Fruit fly (Drosophila melanogaster) whole organism, prepupa: ENCODE data around the gene Dpy-30L1.

Source experiments
- CG16779 ChIP-seq: fragments of 200-800 bp; sonication (Bioruptor generic); optimal IDR thresholded peaks from 3 replicates; lab custom pipeline; 2017; ENCODE audit warnings: missing biosample characterization, mild to moderate bottlenecking, missing genetic modification characterization
- CG8319 ChIP-seq: fragments of 200-800 bp; sonication (Bioruptor generic); optimal IDR thresholded peaks from 3 replicates; lab custom pipeline; 2016; ENCODE audit warnings: missing biosample characterization, missing genetic modification characterization
- net ChIP-seq: fragments of 200-800 bp; sonication (Bioruptor generic); optimal IDR thresholded peaks from 3 replicates; lab custom pipeline; 2016; ENCODE audit warnings: missing biosample characterization, missing genetic modification characterization

DNA sequence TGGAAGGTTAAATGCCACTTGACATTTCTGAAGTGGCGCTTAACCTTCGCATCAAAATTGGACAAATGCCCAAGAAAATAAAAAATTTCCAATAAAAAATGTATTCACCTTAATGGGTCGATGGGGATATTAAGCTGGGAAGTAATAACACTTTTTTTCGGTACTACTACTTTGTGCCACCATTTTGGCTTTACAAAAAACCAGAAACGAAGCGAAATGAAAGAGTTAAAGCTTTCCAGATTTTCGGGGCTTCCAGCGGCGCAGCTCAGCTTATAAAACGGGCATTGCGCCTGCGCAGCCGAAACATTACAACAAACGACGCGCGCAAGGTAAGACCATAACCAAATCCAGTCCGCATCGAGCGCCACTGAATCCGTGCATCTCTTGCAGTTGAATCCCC is 38.1 kb downstream of the Dpy-30L1 start, which contains the start of gene CG17127:
- TF ChIP-seq CG8319 (no peak), CG16779 (tag; lab: Kevin White, UChicago) (no peak), net (GFP tag; lab: Kevin White, UChicago) (no peak)
